Worm (Caenorhabditis elegans) whole organism, late embryonic: ENCODE results near the gene chpf-1.

Experiments
- T23F11.4 ChIP-seq: fragments of 200-800 bp; sonication (Bioruptor generic); optimal IDR thresholded peaks from 2 replicates; lab custom pipeline; 2018; ENCODE audit warnings: mild to moderate bottlenecking, missing genetic modification characterization, missing compliant biosample characterization
- ceh-2 ChIP-seq: sonication (generic microtip); optimal IDR thresholded peaks from 2 replicates; lab custom pipeline; 2016; ENCODE audit warnings: missing genotype, missing genetic modification characterization, missing compliant biosample characterization
- ceh-31 ChIP-seq: sonication (generic microtip); optimal IDR thresholded peaks from 2 replicates; lab custom pipeline; 2016; ENCODE audit warnings: missing genetic modification characterization, missing compliant biosample characterization
- ceh-45 ChIP-seq: fragments of 200-800 bp; sonication (Bioruptor generic); IDR thresholded peaks from 2 replicates; pipeline ENCODE4 v1.3.6; 2022; ENCODE audit warnings: missing genetic modification reagents, missing genetic modification characterization, missing compliant biosample characterization
- ceh-9 ChIP-seq: sonication (generic microtip); optimal IDR thresholded peaks from 2 replicates; lab custom pipeline; 2016; ENCODE audit warnings: mild to moderate bottlenecking, missing genetic modification characterization, inconsistent platforms, missing compliant biosample characterization
- dve-1 ChIP-seq: sonication (generic microtip); optimal IDR thresholded peaks from 2 replicates; lab custom pipeline; 2017; ENCODE audit warnings: antibody characterized with exemption, mild to moderate bottlenecking, missing genetic modification characterization, missing compliant biosample characterization
- eyg-1 ChIP-seq: sonication (generic microtip); optimal IDR thresholded peaks from 2 replicates; lab custom pipeline; 2016; ENCODE audit warnings: missing genotype, missing genetic modification characterization, missing compliant biosample characterization
- hlh-13 ChIP-seq: fragments of 200-800 bp; sonication (Bioruptor generic); optimal IDR thresholded peaks from 2 replicates; lab custom pipeline; 2018; ENCODE audit warnings: mild to moderate bottlenecking, missing genetic modification characterization, missing compliant biosample characterization
- hlh-15 ChIP-seq: sonication (generic microtip); optimal IDR thresholded peaks from 2 replicates; lab custom pipeline; 2016; ENCODE audit warnings: missing genetic modification characterization, missing compliant biosample characterization
- hlh-30 ChIP-seq: sonication (generic microtip); optimal IDR thresholded peaks from 2 replicates; lab custom pipeline; 2017; ENCODE audit warnings: antibody characterized with exemption, missing genetic modification characterization, missing compliant biosample characterization; ENCODE audit not compliant: insufficient read depth
- pros-1 ChIP-seq: fragments of 150-350 bp; optimal IDR thresholded peaks from 2 replicates; lab custom pipeline; 2014; ENCODE audit warnings: missing biosample characterization, missing genetic modification reagents, missing genetic modification characterization
- unc-55 ChIP-seq: sonication (generic microtip); optimal IDR thresholded peaks from 2 replicates; lab custom pipeline; 2017; ENCODE audit warnings: missing biosample characterization, missing genetic modification reagents, missing genetic modification characterization

DNA sequence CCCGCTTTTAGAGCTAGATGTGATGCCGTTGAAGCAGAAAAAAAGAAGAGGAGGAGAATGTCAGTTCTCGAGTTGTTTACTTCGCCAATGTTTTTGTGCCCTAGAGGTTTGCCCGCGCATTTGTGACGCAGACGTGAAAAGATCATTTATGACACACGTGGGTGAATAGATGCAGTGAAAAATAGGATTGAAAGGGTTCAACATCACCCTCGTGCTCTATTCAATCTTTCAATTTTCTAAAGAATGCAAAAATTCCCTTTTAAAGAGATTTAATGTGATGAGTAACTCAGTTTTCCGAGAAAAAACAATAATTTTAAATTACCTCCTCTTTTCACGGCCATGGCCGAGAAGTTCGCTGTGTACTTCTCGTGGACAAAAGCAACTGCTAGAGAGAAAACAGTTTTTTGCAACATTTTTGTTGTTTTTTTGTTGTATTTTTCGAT is 43.2 kb upstream of the chpf-1 start:
- no peak for TF ChIP-seq pros-1 (tag; lab: Kevin White, UChicago)
- TF ChIP-seq ceh-45 = no peak
- TF ChIP-seq ceh-2 (tag; lab: Kevin White, UChicago) = no peak
- no peak for TF ChIP-seq hlh-15 (tag; lab: Kevin White, UChicago)
- no peak for TF ChIP-seq T23F11.4 (GFP tag; lab: Kevin White, UChicago)
- no peak for TF ChIP-seq ceh-31 (tag; lab: Kevin White, UChicago)
- TF ChIP-seq unc-55 (GFP tag; lab: Kevin White, UChicago) = no peak
- no peak for TF ChIP-seq ceh-9 (tag; lab: Kevin White, UChicago)
- TF ChIP-seq eyg-1 (tag; lab: Kevin White, UChicago) = no peak
- no peak for TF ChIP-seq hlh-13
- TF ChIP-seq dve-1 (tag; lab: Kevin White, UChicago) = no peak
- peak; percentile 2 for TF ChIP-seq hlh-30 (tag; lab: Kevin White, UChicago)
